Worm (Caenorhabditis elegans): ENCODE results near the gene BE10.4.

DNA sequence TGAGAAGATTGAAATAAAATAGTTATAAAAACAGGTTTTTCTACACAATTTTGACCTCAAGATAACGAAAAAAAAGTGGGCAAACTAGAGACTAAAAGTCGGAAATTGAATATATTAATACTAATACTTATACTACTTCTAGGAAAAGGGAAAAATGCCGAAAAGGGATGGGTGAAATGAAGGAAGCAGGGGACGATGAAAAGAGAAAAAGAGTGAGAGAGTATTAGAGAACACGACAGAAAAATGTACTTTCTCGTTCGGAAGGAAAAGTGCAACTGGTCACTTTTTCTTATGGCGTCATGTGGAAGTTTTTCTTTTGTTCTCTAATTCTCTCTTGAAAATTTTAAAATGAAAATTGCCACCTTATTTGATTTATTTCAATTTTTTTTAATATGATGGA lies 28.0 kb downstream of the BE10.4 start:
- TF ChIP-seq ets-7 (tag; optimal IDR thresholded peaks at IDR 0.05) = no peak
- no peak for TF ChIP-seq flt-1 (GFP tag; IDR thresholded peaks at IDR 0.05)
- no peak for TF ChIP-seq F13C5.2 (tag; optimal IDR thresholded peaks at IDR 0.05)
- no peak for TF ChIP-seq tbx-11 (GFP tag; IDR thresholded peaks at IDR 0.05)
- no peak for TF ChIP-seq ama-1 (optimal IDR thresholded peaks at IDR 0.05)
- no peak for TF ChIP-seq B0310.2 (tag; optimal IDR thresholded peaks at IDR 0.05)
- TF ChIP-seq ceh-36 (tag; optimal IDR thresholded peaks at IDR 0.05) = no peak
- no peak for TF ChIP-seq aly-1 (tag; optimal IDR thresholded peaks at IDR 0.05)
- TF ChIP-seq hmbx-1 (tag; optimal IDR thresholded peaks at IDR 0.05) = no peak
- no peak for TF ChIP-seq hnd-1 (tag; optimal IDR thresholded peaks at IDR 0.05)
